Fruit fly (Drosophila melanogaster): Measurements from ENCODE around the gene CG5151.

dm6 chr3L:16100059-16100458 lies 64.4 kb downstream of the CG5151 start, which contains the start of gene IleRS-m:
- TF ChIP-seq Pif1A (GFP tag; optimal IDR thresholded peaks at IDR 0.05) (no peak), Snoo (tag; optimal IDR thresholded peaks at IDR 0.05) (no peak), gl (tag; optimal IDR thresholded peaks at IDR 0.05) (no peak), CG34367 (tag; optimal IDR thresholded peaks at IDR 0.05) (no peak), EcR (GFP tag; optimal IDR thresholded peaks at IDR 0.05) (no peak), CG9948 (tag; optimal IDR thresholded peaks at IDR 0.05) (no peak), CG15710 (tag; optimal IDR thresholded peaks at IDR 0.05) (no peak), CG8301 (tag; optimal IDR thresholded peaks at IDR 0.05) (no peak)
